Fruit fly (Drosophila melanogaster): ENCODE data around the gene Unr.

Gene Unr

DNA sequence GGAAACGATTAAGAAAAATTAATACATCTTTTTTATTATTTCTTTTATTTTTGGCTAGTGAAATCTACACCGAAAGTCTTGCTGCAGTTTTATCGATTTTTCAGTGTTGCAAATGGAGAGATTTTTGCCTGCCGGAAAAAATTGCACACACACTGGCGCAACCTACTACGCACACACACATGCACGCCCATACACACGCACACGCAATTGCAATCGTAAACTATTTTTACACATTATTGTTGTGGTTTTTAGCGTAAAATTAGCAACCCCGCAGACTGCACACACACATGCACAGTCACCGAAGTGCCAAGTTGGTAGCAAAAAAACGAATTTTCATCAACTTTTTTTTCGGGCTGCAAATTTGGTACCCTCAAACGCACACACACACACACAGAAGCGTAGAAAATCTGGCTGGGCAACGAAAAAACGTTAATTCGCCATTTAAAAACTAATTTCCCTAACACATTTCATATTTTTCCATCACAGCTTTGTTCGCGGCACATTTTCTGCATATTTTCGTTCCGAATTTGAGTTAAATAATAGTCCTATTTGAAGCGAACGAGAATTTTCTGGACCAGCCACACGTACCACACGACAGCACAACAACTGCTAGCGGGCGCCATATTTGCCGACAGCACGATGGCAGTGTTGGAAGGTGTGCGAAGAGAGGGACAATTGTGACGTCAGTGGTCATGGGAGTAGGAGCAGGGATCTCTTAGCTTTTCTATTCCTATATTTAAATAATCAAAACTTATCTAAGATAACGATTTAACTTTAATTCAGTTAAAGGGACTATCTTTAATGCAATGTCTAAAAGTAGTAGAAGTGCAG is at the start of gene Unr:
TSS of gene Unr (minus strand) at position 637 of the 831 bp plus-strand sequence.
- no peak for TF ChIP-seq psq (optimal IDR thresholded peaks at IDR 0.05)
- peak; percentile 27 for TF ChIP-seq CG8478 (optimal IDR thresholded peaks at IDR 0.05)

dm6 chr3L:8480944-8481343 is 38.8 kb upstream of the Unr start:
- TF ChIP-seq CG8478 (optimal IDR thresholded peaks at IDR 0.05) (no peak), pan (optimal IDR thresholded peaks at IDR 0.05) (no peak), psq (optimal IDR thresholded peaks at IDR 0.05) (no peak), EcR (GFP tag; optimal IDR thresholded peaks at IDR 0.05) (no peak), Dll (optimal IDR thresholded peaks at IDR 0.05) (no peak), usp (GFP tag; optimal IDR thresholded peaks at IDR 0.05) (no peak)

- TF ChIP-seq pan (optimal IDR thresholded peaks at IDR 0.05): peak; percentile 65
- TF ChIP-seq usp (GFP tag; optimal IDR thresholded peaks at IDR 0.05): no peak
- TF ChIP-seq psq (optimal IDR thresholded peaks at IDR 0.05): no peak
These were observed 19.2 kb upstream of the Unr start for dm6 chr3L:8461229-8462004.

DNA sequence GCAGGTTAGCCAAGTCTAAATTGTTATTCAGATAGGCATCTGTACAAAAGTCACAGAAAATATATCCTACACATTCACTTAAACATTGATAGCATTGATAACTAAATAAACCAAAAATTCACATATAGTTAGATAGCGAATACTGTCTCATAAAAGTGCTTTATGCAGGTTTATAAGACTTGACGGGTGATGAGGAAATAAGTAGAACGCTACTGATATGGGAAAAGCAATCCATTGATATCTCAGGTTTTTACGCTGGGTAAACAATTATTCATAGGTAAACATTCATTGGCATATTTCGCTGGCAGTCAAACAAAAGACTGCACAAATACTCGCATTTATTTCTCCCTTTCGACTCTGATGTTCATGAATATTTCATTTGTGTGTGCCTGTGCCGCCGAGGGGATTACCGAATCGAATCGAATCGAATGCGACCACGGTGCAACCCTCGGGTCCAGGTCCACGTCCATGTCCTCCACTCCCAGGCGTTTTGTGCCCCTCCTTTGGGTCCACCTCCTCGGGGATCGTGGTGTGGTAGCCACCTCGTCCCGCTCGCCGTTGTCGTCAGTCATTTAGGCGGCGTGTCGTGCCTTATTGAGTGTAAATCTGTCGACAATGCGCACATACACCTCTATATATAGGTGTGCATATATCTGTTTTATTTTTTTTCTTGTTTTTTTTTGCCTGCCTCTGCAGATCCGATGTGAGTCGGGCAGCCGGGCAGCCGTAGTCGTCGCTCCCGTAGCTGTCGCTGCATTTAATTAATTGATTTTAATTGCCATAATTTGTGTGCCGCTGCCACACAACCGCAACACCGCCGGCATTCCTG is 18.1 kb upstream of the Unr start:
- TF ChIP-seq Dll (optimal IDR thresholded peaks at IDR 0.05) (no peak), psq (optimal IDR thresholded peaks at IDR 0.05) (no peak), CG8478 (optimal IDR thresholded peaks at IDR 0.05) (no peak), pan (optimal IDR thresholded peaks at IDR 0.05) (no peak), usp (GFP tag; optimal IDR thresholded peaks at IDR 0.05) (no peak), EcR (GFP tag; optimal IDR thresholded peaks at IDR 0.05) (no peak)

DNA sequence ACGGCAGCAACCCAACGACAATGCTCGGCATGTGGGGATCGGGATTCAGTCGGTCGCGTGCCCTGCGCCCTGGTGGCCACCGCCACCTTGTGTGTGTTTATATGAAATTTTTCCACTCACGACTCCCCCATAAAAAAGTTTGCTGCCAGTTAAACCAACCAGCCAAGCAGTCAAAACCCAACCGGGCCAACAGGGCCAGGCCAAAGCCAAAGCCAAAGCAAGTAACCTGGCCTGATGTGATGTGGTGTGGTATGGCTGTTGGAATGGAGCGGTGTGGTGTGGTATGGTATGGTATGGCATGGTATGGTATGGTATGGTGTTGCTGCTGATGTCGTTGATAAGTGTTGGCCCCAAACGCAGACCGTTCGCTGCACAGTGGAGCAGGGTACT is 17.4 kb upstream of the Unr start:
- TF ChIP-seq usp (GFP tag; optimal IDR thresholded peaks at IDR 0.05): no peak
- TF ChIP-seq CG8478 (optimal IDR thresholded peaks at IDR 0.05): no peak
- TF ChIP-seq Dll (optimal IDR thresholded peaks at IDR 0.05): no peak
- TF ChIP-seq pan (optimal IDR thresholded peaks at IDR 0.05): no peak
- TF ChIP-seq psq (optimal IDR thresholded peaks at IDR 0.05): no peak
- TF ChIP-seq EcR (GFP tag; optimal IDR thresholded peaks at IDR 0.05): no peak

dm6 chr3L:8458767-8459614 is 16.8 kb upstream of the Unr start:
- TF ChIP-seq EcR (GFP tag; optimal IDR thresholded peaks at IDR 0.05) (no peak), usp (GFP tag; optimal IDR thresholded peaks at IDR 0.05) (no peak), CG8478 (optimal IDR thresholded peaks at IDR 0.05) (no peak), Dll (optimal IDR thresholded peaks at IDR 0.05) (no peak), psq (optimal IDR thresholded peaks at IDR 0.05) (no peak), pan (optimal IDR thresholded peaks at IDR 0.05) (no peak)

dm6 chr3L:8457866-8458766 is 15.9 kb upstream of the Unr start:
- TF ChIP-seq usp (GFP tag; optimal IDR thresholded peaks at IDR 0.05) (no peak), EcR (GFP tag; optimal IDR thresholded peaks at IDR 0.05) (no peak), CG8478 (optimal IDR thresholded peaks at IDR 0.05) (no peak), pan (optimal IDR thresholded peaks at IDR 0.05) (no peak), psq (optimal IDR thresholded peaks at IDR 0.05) (no peak), Dll (optimal IDR thresholded peaks at IDR 0.05) (no peak)

dm6 chr3L:8456472-8457049 is 14.4 kb upstream of the Unr start:
- TF ChIP-seq EcR (GFP tag; optimal IDR thresholded peaks at IDR 0.05) (no peak), Dll (optimal IDR thresholded peaks at IDR 0.05) (no peak), usp (GFP tag; optimal IDR thresholded peaks at IDR 0.05) (no peak), pan (optimal IDR thresholded peaks at IDR 0.05) (no peak), psq (optimal IDR thresholded peaks at IDR 0.05) (no peak), CG8478 (optimal IDR thresholded peaks at IDR 0.05) (no peak)

- TF ChIP-seq Dll (optimal IDR thresholded peaks at IDR 0.05) (no peak), usp (GFP tag; optimal IDR thresholded peaks at IDR 0.05) (no peak), pan (optimal IDR thresholded peaks at IDR 0.05) (no peak), CG8478 (optimal IDR thresholded peaks at IDR 0.05) (peak; percentile 9), EcR (GFP tag; optimal IDR thresholded peaks at IDR 0.05) (peak in 1 of 2 experiments; percentile 19), psq (optimal IDR thresholded peaks at IDR 0.05) (no peak)
These were observed 13.1 kb upstream of the Unr start for dm6 chr3L:8455015-8455908.
